Fruit fly (Drosophila melanogaster) whole organism, pupa: ENCODE results near the gene mldr.

Experiments used
- CG10348 ChIP-seq: fragments of 200-800 bp; sonication (Bioruptor generic); IDR thresholded peaks from 2 replicates; pipeline ENCODE4 v1.3.6; 2022; ENCODE audit warnings: missing biosample characterization, missing genetic modification characterization
- CG12605 ChIP-seq: fragments of 200-800 bp; sonication (Bioruptor generic); IDR thresholded peaks from 2 replicates; pipeline ENCODE4 v1.3.6; 2022; ENCODE audit warnings: missing biosample characterization, missing genetic modification characterization
- CG13204 ChIP-seq: fragments of 200-800 bp; sonication (Bioruptor generic); optimal IDR thresholded peaks from 2 replicates; lab custom pipeline; 2018; ENCODE audit warnings: missing biosample characterization, mild to moderate bottlenecking, missing genetic modification characterization, moderate library complexity
- CG14655 ChIP-seq: fragments of 200-800 bp; sonication (Bioruptor generic); optimal IDR thresholded peaks from 3 replicates; lab custom pipeline; 2017; ENCODE audit warnings: mild to moderate bottlenecking, missing biosample characterization, missing genetic modification reagents, missing genetic modification characterization
- CG15710 ChIP-seq: fragments of 200-800 bp; sonication (Bioruptor generic); optimal IDR thresholded peaks from 2 replicates; lab custom pipeline; 2018; ENCODE audit warnings: missing biosample characterization, mild to moderate bottlenecking, missing genetic modification characterization, moderate library complexity
- CG17806 ChIP-seq: fragments of 200-800 bp; sonication (Bioruptor generic); optimal IDR thresholded peaks from 2 replicates; lab custom pipeline; 2018; ENCODE audit warnings: missing biosample characterization, mild to moderate bottlenecking, missing genetic modification characterization, moderate library complexity
- CG32121 ChIP-seq: fragments of 200-800 bp; sonication (Bioruptor generic); IDR thresholded peaks from 2 replicates; pipeline ENCODE4 v1.3.6; 2022; ENCODE audit warnings: missing biosample characterization, missing genetic modification characterization
- CG34367 ChIP-seq: fragments of 200-800 bp; sonication (Bioruptor generic); optimal IDR thresholded peaks from 2 replicates; lab custom pipeline; 2018; ENCODE audit warnings: missing biosample characterization, mild to moderate bottlenecking, missing genetic modification characterization
- CG4496 ChIP-seq: fragments of 200-800 bp; sonication (Bioruptor generic); IDR thresholded peaks from 3 replicates; pipeline ENCODE4 v1.3.6; 2022; ENCODE audit warnings: missing biosample characterization, missing genetic modification characterization
- CG8159 ChIP-seq: fragments of 200-800 bp; sonication (Bioruptor generic); optimal IDR thresholded peaks from 3 replicates; lab custom pipeline; 2018; ENCODE audit warnings: missing biosample characterization, mild to moderate bottlenecking, missing genetic modification characterization, moderate library complexity
- CG8301 ChIP-seq: fragments of 200-800 bp; sonication (Bioruptor generic); optimal IDR thresholded peaks from 2 replicates; lab custom pipeline; 2018; ENCODE audit warnings: missing biosample characterization, mild to moderate bottlenecking, missing genetic modification characterization
- CG9948 ChIP-seq: fragments of 200-800 bp; sonication (Bioruptor generic); optimal IDR thresholded peaks from 2 replicates; lab custom pipeline; 2018; ENCODE audit warnings: missing biosample characterization, mild to moderate bottlenecking, missing genetic modification characterization, moderate library complexity
- D1 ChIP-seq: fragments of 200-800 bp; sonication (Bioruptor generic); optimal IDR thresholded peaks from 2 replicates; lab custom pipeline; 2018; ENCODE audit warnings: missing biosample characterization, mild to moderate bottlenecking, missing genetic modification characterization, moderate library complexity
- EcR ChIP-seq: fragments of 200-800 bp; sonication (Bioruptor generic); optimal IDR thresholded peaks from 3 replicates; lab custom pipeline; 2019; ENCODE audit warnings: missing biosample characterization, missing genetic modification characterization, mild to moderate bottlenecking, moderate library complexity, missing genetic modification reagents
- Ets98B ChIP-seq: fragments of 200-800 bp; sonication (Bioruptor generic); IDR thresholded peaks from 2 replicates; pipeline ENCODE4 v1.3.6; 2022; ENCODE audit warnings: missing biosample characterization, missing genetic modification characterization
- Pif1A ChIP-seq: fragments of 200-800 bp; sonication (Bioruptor generic); optimal IDR thresholded peaks from 3 replicates; lab custom pipeline; 2016; ENCODE audit warnings: missing biosample characterization, missing genetic modification characterization
- Pif1B ChIP-seq: fragments of 200-800 bp; sonication (Bioruptor generic); optimal IDR thresholded peaks from 3 replicates; lab custom pipeline; 2016; ENCODE audit warnings: missing biosample characterization, missing genetic modification characterization
- Snoo ChIP-seq: fragments of 200-800 bp; sonication (Bioruptor generic); optimal IDR thresholded peaks from 3 replicates; lab custom pipeline; 2017; ENCODE audit warnings: missing biosample characterization, mild to moderate bottlenecking, missing genetic modification characterization, inconsistent platforms
- fd96Ca ChIP-seq: fragments of 200-800 bp; sonication (Bioruptor generic); IDR thresholded peaks from 3 replicates; pipeline ENCODE4 v1.3.6; 2022; ENCODE audit warnings: missing biosample characterization, missing genetic modification characterization
- gl ChIP-seq: fragments of 200-800 bp; sonication (Bioruptor generic); optimal IDR thresholded peaks from 2 replicates; lab custom pipeline; 2018; ENCODE audit warnings: missing biosample characterization, mild to moderate bottlenecking, missing genetic modification characterization
- rn ChIP-seq: fragments of 200-800 bp; sonication (Bioruptor generic); IDR thresholded peaks from 2 replicates; pipeline ENCODE4 v1.3.6; 2022; ENCODE audit warnings: missing biosample characterization, missing genetic modification characterization

The mldr gene

dm6 chrX:6267745-6268582 lies 23.1 kb upstream of the mldr start, which contains the start of gene Spt6:
Gene Spt6, plus strand, starts transcription at chrX:6267797.
- TF ChIP-seq Pif1B (GFP tag; lab: Kevin White, UChicago) (no peak), EcR (GFP tag; lab: Kevin White, UChicago) (peak; percentile 9), CG9948 (no peak), CG32121 (no peak), CG15710 (tag; lab: Kevin White, UChicago) (no peak), rn (GFP tag; lab: Robert Waterston, UW) (no peak)
- TF ChIP-seq, all 21 proteins: peak for 1

DNA sequence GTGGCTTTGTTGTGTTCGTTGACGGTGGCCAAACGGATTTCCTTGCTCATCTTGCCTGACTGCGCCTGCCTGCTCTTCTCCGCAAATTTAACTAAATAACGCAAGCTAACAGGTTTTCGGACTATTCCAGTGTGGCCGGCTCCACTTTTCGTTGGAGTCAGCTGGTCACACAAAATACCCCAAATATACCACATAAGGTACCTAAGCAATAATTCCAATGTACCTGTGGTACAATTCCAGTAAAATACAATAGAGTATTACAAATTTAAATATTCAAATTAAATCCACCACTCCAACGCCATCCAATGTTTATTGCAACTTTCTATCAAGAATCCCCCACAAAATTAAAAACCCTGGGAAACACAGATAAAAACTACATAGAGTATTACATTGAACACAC lies 14.5 kb upstream of the mldr start, which contains the start of gene CG3566:
Gene CG3566 (minus strand): TSS at position 135 of the 400 bp plus-strand sequence.
- TF ChIP-seq CG15710 (tag; lab: Kevin White, UChicago): no peak
- TF ChIP-seq Pif1A (GFP tag; lab: Kevin White, UChicago): no peak
- TF ChIP-seq gl: no peak
- TF ChIP-seq Ets98B: no peak; the same call in 1 of the 2 replicates

DNA sequence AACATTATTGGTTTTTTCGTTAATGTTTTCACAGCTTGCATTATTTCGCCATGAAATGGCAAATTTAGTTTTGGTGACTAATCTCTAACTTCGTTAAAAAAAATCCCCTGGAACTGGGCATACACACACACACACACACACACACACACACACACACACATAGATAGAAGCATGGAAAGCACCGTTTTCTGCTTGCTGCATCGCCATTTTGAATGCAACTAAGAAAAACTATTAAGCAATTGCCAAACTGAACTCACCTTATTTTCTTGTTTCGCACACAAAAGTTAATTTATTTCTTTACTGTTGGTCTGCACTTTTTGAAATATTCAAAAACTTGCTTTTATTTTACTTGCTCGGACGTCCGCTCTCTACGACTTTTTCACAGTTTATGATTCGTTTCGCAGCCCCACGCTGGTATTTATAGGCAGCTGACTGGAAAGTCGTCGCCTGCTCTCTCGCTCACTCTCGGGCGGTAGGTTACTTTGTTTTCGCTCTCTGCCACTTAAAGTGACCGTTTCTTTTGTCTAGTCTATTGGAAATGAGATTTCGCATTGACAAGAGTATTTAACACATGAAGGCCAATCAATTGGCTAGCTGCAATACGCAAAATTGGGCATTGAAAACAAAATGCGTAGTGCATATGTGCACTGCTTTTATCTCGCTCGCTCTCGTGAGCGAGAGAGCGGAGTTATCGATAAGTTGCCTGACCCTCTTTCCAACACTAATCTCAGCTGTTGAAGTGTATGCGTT lies 12.0 kb upstream of the mldr start:
- TF ChIP-seq CG14655 (GFP tag; lab: Kevin White, UChicago) (no peak), CG9948 (no peak), CG4496 (GFP tag; lab: Robert Waterston, UW) (0 out of 3 replicates have a peak, but pooled peaks have one; percentile 15), gl (no peak), CG8159 (tag; lab: Kevin White, UChicago) (peak; percentile 26)

- TF ChIP-seq CG9948: no peak
- 0 out of 2 replicates have a peak, but pooled peaks have one; percentile 14 for TF ChIP-seq CG12605 (GFP tag; lab: Robert Waterston, UW)
- 0 out of 3 replicates have a peak, but pooled peaks have one; percentile 38 for TF ChIP-seq CG4496 (GFP tag; lab: Robert Waterston, UW)
- TF ChIP-seq EcR (GFP tag; lab: Kevin White, UChicago): peak; percentile 90
These were observed 11.5 kb upstream of the mldr start, which contains the start of gene Ubi-p5E for dm6 chrX:6279629-6280073. Gene Ubi-p5E, minus strand, starts transcription at chrX:6279647.

dm6 chrX:6283470-6283869 lies 7.6 kb upstream of the mldr start, which contains the start of gene CG11700:
Gene CG11700, minus strand, starts transcription at chrX:6283575.
- TF ChIP-seq CG10348 (GFP tag; lab: Robert Waterston, UW) (no peak), Pif1A (GFP tag; lab: Kevin White, UChicago) (no peak), CG9948 (no peak), CG34367 (tag; lab: Kevin White, UChicago) (no peak), Snoo (no peak), CG8159 (tag; lab: Kevin White, UChicago) (no peak), CG4496 (GFP tag; lab: Robert Waterston, UW) (0 out of 3 replicates have a peak, but pooled peaks have one; percentile 31), CG8301 (tag; lab: Kevin White, UChicago) (no peak), CG32121 (no peak), gl (no peak), D1 (tag; lab: Kevin White, UChicago) (no peak), rn (GFP tag; lab: Robert Waterston, UW) (no peak), CG14655 (GFP tag; lab: Kevin White, UChicago) (no peak), CG15710 (tag; lab: Kevin White, UChicago) (no peak), fd96Ca (GFP tag; lab: Robert Waterston, UW) (no peak), Ets98B (peak; percentile 33; the same call in 1 of the 2 replicates), CG13204 (no peak), CG12605 (GFP tag; lab: Robert Waterston, UW) (0 out of 2 replicates have a peak, but pooled peaks have one; percentile 19), Pif1B (GFP tag; lab: Kevin White, UChicago) (no peak), EcR (GFP tag; lab: Kevin White, UChicago) (peak; percentile 64), CG17806 (tag; lab: Kevin White, UChicago) (no peak)

DNA sequence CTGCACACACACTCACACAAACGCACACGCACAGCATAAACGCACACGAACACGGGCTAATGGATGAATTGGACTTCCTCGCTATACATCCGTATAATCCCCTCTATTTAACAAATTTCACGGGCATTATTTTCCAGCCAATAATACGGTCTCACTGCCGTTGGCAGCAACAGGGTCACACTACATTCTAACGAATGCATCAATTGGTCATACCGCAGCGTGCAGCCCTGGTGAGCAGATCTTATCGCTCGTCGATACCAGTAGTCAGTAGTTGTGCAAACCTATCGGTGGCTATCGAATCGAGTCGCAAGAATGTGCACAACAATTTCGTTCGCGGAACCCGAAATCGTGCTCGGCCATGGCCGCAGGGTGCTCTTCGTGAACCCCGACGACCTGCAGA lies 3.3 kb upstream of the mldr start, which contains the start of the genes Top3beta and wuho:
Gene Top3beta (minus strand): TSS at position 149 of the 400 bp plus-strand sequence.
Gene wuho (plus strand): TSS at position 259 of the 400 bp plus-strand sequence.
- TF ChIP-seq fd96Ca (GFP tag; lab: Robert Waterston, UW) (no peak), CG9948 (no peak), CG14655 (GFP tag; lab: Kevin White, UChicago) (no peak), rn (GFP tag; lab: Robert Waterston, UW) (no peak), Ets98B (no peak), CG32121 (peak; percentile 43), CG10348 (GFP tag; lab: Robert Waterston, UW) (no peak), CG4496 (GFP tag; lab: Robert Waterston, UW) (peak; percentile 44; the same call in 1 of the 3 replicates)
